Fruit fly (Drosophila melanogaster): ENCODE results near the gene Taf13.

Gene Taf13

DNA sequence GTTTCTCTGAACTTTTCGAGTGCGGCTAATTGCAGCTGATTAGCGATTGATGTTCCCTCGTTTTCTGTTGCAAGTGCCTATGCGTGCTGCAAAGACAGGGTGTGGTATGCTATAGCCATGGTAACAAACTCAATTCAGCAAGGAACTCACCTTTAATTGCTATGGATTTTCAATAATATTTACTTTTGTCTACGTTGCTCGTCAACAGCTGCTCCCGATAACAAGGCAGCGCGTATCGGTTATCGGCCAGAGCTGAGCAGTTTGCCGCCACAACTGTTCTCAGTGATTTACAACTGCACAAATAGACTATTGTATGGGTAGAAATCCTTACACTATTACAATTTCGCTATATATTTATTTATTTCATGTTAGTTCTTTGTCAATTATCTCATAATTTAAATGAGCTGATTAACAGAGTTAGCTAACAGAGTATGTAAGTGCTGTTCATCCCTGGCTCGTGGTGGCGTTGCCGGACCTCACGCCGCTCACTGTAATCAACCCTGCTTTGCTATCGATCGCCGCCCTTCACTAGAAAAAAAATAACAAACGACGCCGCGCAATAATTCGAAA, 18.3 kb downstream of the Taf13 start, which contains the start of the genes pr and neb (continued):
- no peak for TF ChIP-seq oc (tag; optimal IDR thresholded peaks at IDR 0.05)
- no peak for TF ChIP-seq gt (GFP tag; IDR thresholded peaks at IDR 0.05)
- peak; percentile 28 for TF ChIP-seq CG17186 (GFP tag; optimal IDR thresholded peaks at IDR 0.05)
- TF ChIP-seq Atf-2 (GFP tag; optimal IDR thresholded peaks at IDR 0.05), result no peak
- TF ChIP-seq CG10147 (GFP tag; optimal IDR thresholded peaks at IDR 0.05), result peak; percentile 56
- no peak for TF ChIP-seq CG3163 (GFP tag; optimal IDR thresholded peaks at IDR 0.05)
- no peak for TF ChIP-seq CG4424 (GFP tag; optimal IDR thresholded peaks at IDR 0.05)
- peak; percentile 67 for TF ChIP-seq CG12104 (GFP tag; optimal IDR thresholded peaks at IDR 0.05)
- TF ChIP-seq nerfin-2 (GFP tag; IDR thresholded peaks at IDR 0.05; ENCODE audit: partially characterized antibody), result peak; percentile 62
- TF ChIP-seq CG18599 (GFP tag; optimal IDR thresholded peaks at IDR 0.05), result no peak
- no peak for TF ChIP-seq Usf (GFP tag; optimal IDR thresholded peaks at IDR 0.05)
- TF ChIP-seq B-H2 (GFP tag; optimal IDR thresholded peaks at IDR 0.05), result peak; percentile 51
- peak; percentile 30 for TF ChIP-seq CG17385 (GFP tag; optimal IDR thresholded peaks at IDR 0.05)
- no peak for TF ChIP-seq prd (optimal IDR thresholded peaks at IDR 0.05)
- TF ChIP-seq prd (GFP tag; IDR thresholded peaks at IDR 0.05), result no peak
- no peak for TF ChIP-seq jigr1 (GFP tag; IDR thresholded peaks at IDR 0.05)
- no peak for TF ChIP-seq danr (GFP tag; IDR thresholded peaks at IDR 0.05)
- peak; percentile 36 for TF ChIP-seq CG12299 (tag; optimal IDR thresholded peaks at IDR 0.05)
- peak; percentile 85 for TF ChIP-seq CG9932 (GFP tag; IDR thresholded peaks at IDR 0.05)
- TF ChIP-seq Vsx1 (GFP tag; optimal IDR thresholded peaks at IDR 0.05), result peak; percentile 70
- TF ChIP-seq Gug (GFP tag; IDR thresholded peaks at IDR 0.05), result no peak
- TF ChIP-seq Side (GFP tag; optimal IDR thresholded peaks at IDR 0.05), result no peak
- peak; percentile 30; the same call in 1 of the 2 replicates for TF ChIP-seq CG31441 (GFP tag; IDR thresholded peaks at IDR 0.05)
- TF ChIP-seq CG9876 (GFP tag; optimal IDR thresholded peaks at IDR 0.05), result peak; percentile 16
- no peak for TF ChIP-seq E2f1 (GFP tag; IDR thresholded peaks at IDR 0.05)
- TF ChIP-seq p53 (GFP tag; optimal IDR thresholded peaks at IDR 0.05), result peak; percentile 5
- no peak for TF ChIP-seq CG9215 (GFP tag; IDR thresholded peaks at IDR 0.05)
- TF ChIP-seq tio (GFP tag; optimal IDR thresholded peaks at IDR 0.05), result no peak
- TF ChIP-seq CG7786 (GFP tag; optimal IDR thresholded peaks at IDR 0.05), result no peak
- TF ChIP-seq CG15269 (tag; optimal IDR thresholded peaks at IDR 0.05), result peak; percentile 60
- no peak for TF ChIP-seq CG15479 (GFP tag; optimal IDR thresholded peaks at IDR 0.05)
- TF ChIP-seq Sry-β (GFP tag; optimal IDR thresholded peaks at IDR 0.05), result peak; percentile 87
- no peak for TF ChIP-seq CG6765 (GFP tag; optimal IDR thresholded peaks at IDR 0.05)
- TF ChIP-seq CG17802 (tag; optimal IDR thresholded peaks at IDR 0.05), result no peak
- TF ChIP-seq ap (GFP tag; IDR thresholded peaks at IDR 0.05), result peak; percentile 36; the same call in 1 of the 2 replicates
- TF ChIP-seq CG4360 (GFP tag; IDR thresholded peaks at IDR 0.05), result no peak
- TF ChIP-seq Dref (GFP tag; IDR thresholded peaks at IDR 0.05), result peak; percentile 94
- TF ChIP-seq Ets97D (GFP tag; optimal IDR thresholded peaks at IDR 0.05), result peak; percentile 73
- TF ChIP-seq CG4404 (GFP tag; IDR thresholded peaks at IDR 0.05), result no peak
- TF ChIP-seq gcm2 (GFP tag; optimal IDR thresholded peaks at IDR 0.05), result no peak
- TF ChIP-seq kay (GFP tag; optimal IDR thresholded peaks at IDR 0.05), result no peak
- peak; percentile 52 for TF ChIP-seq lbe (GFP tag; optimal IDR thresholded peaks at IDR 0.05)
- TF ChIP-seq fd3F (GFP tag; optimal IDR thresholded peaks at IDR 0.05), result peak; percentile 8
- TF ChIP-seq wdn (GFP tag; IDR thresholded peaks at IDR 0.05), result peak; percentile 77; the same call in 1 of the 2 replicates
- no peak for TF ChIP-seq Lpt (GFP tag; optimal IDR thresholded peaks at IDR 0.05)
- no peak for TF ChIP-seq CG1233 (GFP tag; optimal IDR thresholded peaks at IDR 0.05)
- TF ChIP-seq shn (GFP tag; optimal IDR thresholded peaks at IDR 0.05), result no peak
- TF ChIP-seq Camta (GFP tag; optimal IDR thresholded peaks at IDR 0.05), result peak; percentile 23
- no peak for TF ChIP-seq jing (GFP tag; optimal IDR thresholded peaks at IDR 0.05)
- TF ChIP-seq en (GFP tag; optimal IDR thresholded peaks at IDR 0.05), result no peak
- no peak for TF ChIP-seq CG12744 (GFP tag; optimal IDR thresholded peaks at IDR 0.05)
- TF ChIP-seq Atf3 (GFP tag; optimal IDR thresholded peaks at IDR 0.05), result no peak
